Fruit fly (Drosophila melanogaster) whole organism, embryonic: ENCODE measurements around the gene Cand1.

Experiments
- BtbVII ChIP-seq: fragments of 200-800 bp; sonication (Bioruptor generic); optimal IDR thresholded peaks from 3 replicates; lab custom pipeline; 2017; ENCODE audit warnings: missing biosample characterization, mild to moderate bottlenecking, missing genetic modification characterization
- CG11695 ChIP-seq: fragments of 200-800 bp; sonication (Bioruptor generic); IDR thresholded peaks from 3 replicates; pipeline ENCODE4 v1.3.6; 2022; ENCODE audit warnings: missing biosample characterization, missing genetic modification characterization
- CG11696 ChIP-seq: fragments of 200-800 bp; sonication (Bioruptor generic); IDR thresholded peaks from 2 replicates; pipeline ENCODE4 v1.3.6; 2022; ENCODE audit warnings: missing biosample characterization, missing genetic modification characterization
- CG11723 ChIP-seq: fragments of 200-800 bp; sonication (Bioruptor generic); optimal IDR thresholded peaks from 2 replicates; lab custom pipeline; 2017; ENCODE audit warnings: missing biosample characterization, mild to moderate bottlenecking, missing genetic modification characterization
- CG12104 ChIP-seq: fragments of 200-800 bp; sonication (Bioruptor generic); optimal IDR thresholded peaks from 3 replicates; lab custom pipeline; 2016; ENCODE audit warnings: missing biosample characterization, missing genetic modification characterization
- CG14441 ChIP-seq: fragments of 200-800 bp; sonication (Bioruptor generic); IDR thresholded peaks from 2 replicates; pipeline ENCODE4 v1.3.6; 2022; ENCODE audit warnings: missing biosample characterization, missing genetic modification characterization
- CG17829 ChIP-seq: fragments of 200-800 bp; optimal IDR thresholded peaks from 2 replicates; lab custom pipeline; 2019; ENCODE audit warnings: missing biosample characterization, mild to moderate bottlenecking, missing genetic modification characterization, moderate library complexity
- CG2120 ChIP-seq: fragments of 200-800 bp; sonication (Bioruptor generic); optimal IDR thresholded peaks from 3 replicates; lab custom pipeline; 2016; ENCODE audit warnings: missing biosample characterization, missing genetic modification characterization
- CG2129 ChIP-seq: fragments of 200-800 bp; sonication (Bioruptor generic); IDR thresholded peaks from 2 replicates; pipeline ENCODE4 v1.3.6; 2022; ENCODE audit warnings: missing biosample characterization, missing genetic modification characterization; ENCODE audit not compliant: partially characterized antibody
- CG2678 ChIP-seq: fragments of 200-800 bp; sonication (Bioruptor generic); optimal IDR thresholded peaks from 3 replicates; lab custom pipeline; 2019; ENCODE audit warnings: missing biosample characterization, mild to moderate bottlenecking, missing genetic modification characterization, moderate library complexity
- CG2712 ChIP-seq: fragments of 200-800 bp; optimal IDR thresholded peaks from 3 replicates; lab custom pipeline; 2019; ENCODE audit warnings: missing biosample characterization, mild to moderate bottlenecking, missing genetic modification characterization, moderate library complexity
- CG3281 ChIP-seq: fragments of 200-800 bp; sonication (Bioruptor generic); optimal IDR thresholded peaks from 3 replicates; lab custom pipeline; 2017; ENCODE audit warnings: missing biosample characterization, mild to moderate bottlenecking, missing genetic modification characterization
- CG4404 ChIP-seq: fragments of 200-800 bp; sonication (Bioruptor generic); IDR thresholded peaks from 2 replicates; pipeline ENCODE4 v1.3.6; 2022; ENCODE audit warnings: missing biosample characterization, missing genetic modification characterization
- CG4617 ChIP-seq: fragments of 200-800 bp; sonication (Bioruptor generic); optimal IDR thresholded peaks from 3 replicates; lab custom pipeline; 2016; ENCODE audit warnings: missing biosample characterization, missing genetic modification characterization, borderline replicate concordance
- CG5245 ChIP-seq: fragments of 200-800 bp; sonication (Bioruptor generic); optimal IDR thresholded peaks from 3 replicates; lab custom pipeline; 2016; ENCODE audit warnings: missing biosample characterization, missing genetic modification characterization
- CG6854 ChIP-seq: fragments of 200-800 bp; sonication (Bioruptor generic); optimal IDR thresholded peaks from 3 replicates; lab custom pipeline; 2017; ENCODE audit warnings: missing biosample characterization, mild to moderate bottlenecking, missing genetic modification characterization
- CG7745 ChIP-seq: fragments of 200-800 bp; sonication (Bioruptor generic); optimal IDR thresholded peaks from 2 replicates; lab custom pipeline; 2018; ENCODE audit warnings: missing biosample characterization, mild to moderate bottlenecking, missing genetic modification characterization, moderate library complexity
- CG7839 ChIP-seq: fragments of 200-800 bp; sonication (Bioruptor generic); optimal IDR thresholded peaks from 3 replicates; lab custom pipeline; 2018; ENCODE audit warnings: missing biosample characterization, mild to moderate bottlenecking, missing genetic modification characterization, moderate library complexity
- CG9437 ChIP-seq: fragments of 200-800 bp; sonication (Bioruptor generic); optimal IDR thresholded peaks from 2 replicates; lab custom pipeline; 2018; ENCODE audit warnings: missing biosample characterization, mild to moderate bottlenecking, missing genetic modification characterization
- Dad ChIP-seq: fragments of 200-800 bp; sonication (Bioruptor generic); optimal IDR thresholded peaks from 3 replicates; lab custom pipeline; 2016; ENCODE audit warnings: missing biosample characterization, missing genetic modification characterization
- HmgD ChIP-seq: fragments of 200-800 bp; sonication (Bioruptor generic); optimal IDR thresholded peaks from 3 replicates; lab custom pipeline; 2016; ENCODE audit warnings: missing biosample characterization, missing genetic modification characterization
- Hsf ChIP-seq: fragments of 200-800 bp; sonication (Bioruptor generic); optimal IDR thresholded peaks from 3 replicates; lab custom pipeline; 2016; ENCODE audit warnings: missing biosample characterization, missing genetic modification characterization
- MESR4 ChIP-seq: fragments of 200-800 bp; sonication (Bioruptor generic); optimal IDR thresholded peaks from 2 replicates; lab custom pipeline; 2018; ENCODE audit warnings: missing biosample characterization, mild to moderate bottlenecking, missing genetic modification characterization, moderate library complexity
- NfI ChIP-seq: fragments of 200-800 bp; sonication (Bioruptor generic); optimal IDR thresholded peaks from 3 replicates; lab custom pipeline; 2018; ENCODE audit warnings: missing biosample characterization, mild to moderate bottlenecking, missing genetic modification characterization, moderate library complexity
- Rfx ChIP-seq: fragments of 200-800 bp; sonication (Bioruptor generic); IDR thresholded peaks from 2 replicates; pipeline ENCODE4 v1.3.6; 2022; ENCODE audit warnings: missing biosample characterization, missing genetic modification characterization
- Side ChIP-seq: fragments of 200-800 bp; sonication (Bioruptor generic); optimal IDR thresholded peaks from 2 replicates; lab custom pipeline; 2016; ENCODE audit warnings: missing biosample characterization, missing genetic modification characterization
- Sry-δ ChIP-seq: fragments of 200-800 bp; sonication (Bioruptor generic); optimal IDR thresholded peaks from 2 replicates; lab custom pipeline; 2016; ENCODE audit warnings: missing biosample characterization, missing genetic modification characterization
- Ssrp ChIP-seq: fragments of 200-800 bp; sonication (Bioruptor generic); optimal IDR thresholded peaks from 2 replicates; lab custom pipeline; 2018; ENCODE audit warnings: missing biosample characterization, mild to moderate bottlenecking, missing genetic modification characterization, moderate library complexity
- Stat92E ChIP-seq, 3 experiments: fragments of >200 bp in 2 of 3; fragments of 200-800 bp in 1 of 3; sonication (Bioruptor generic) in 1 of 3; optimal IDR thresholded peaks; 2 replicates each; lab custom pipeline; 2017 to 2019; ENCODE audit warnings: missing biosample characterization in 3 of 3, missing genetic modification characterization in 3 of 3, mild to moderate bottlenecking in 1 of 3, moderate library complexity in 1 of 3
- Taf1 ChIP-seq: fragments of 200-800 bp; sonication (Bioruptor generic); IDR thresholded peaks from 2 replicates; pipeline ENCODE4 v1.3.6; 2022; ENCODE audit warnings: missing biosample characterization, missing genetic modification characterization
- Tbp ChIP-seq: fragments of >200 bp; optimal IDR thresholded peaks from 2 replicates; lab custom pipeline; 2018; ENCODE audit warnings: missing biosample characterization, missing genetic modification characterization
- Xrp1 ChIP-seq: fragments of 200-800 bp; sonication (Bioruptor generic); IDR thresholded peaks from 2 replicates; pipeline ENCODE4 v1.3.6; 2022; ENCODE audit warnings: missing biosample characterization, missing genetic modification characterization
- al ChIP-seq: fragments of 200-800 bp; sonication (Bioruptor generic); IDR thresholded peaks from 2 replicates; pipeline ENCODE4 v1.3.6; 2022; ENCODE audit warnings: missing biosample characterization, missing genetic modification characterization
- chn ChIP-seq: fragments of 200-800 bp; sonication (Bioruptor generic); optimal IDR thresholded peaks from 2 replicates; lab custom pipeline; 2016; ENCODE audit warnings: missing biosample characterization, missing genetic modification characterization
- dan ChIP-seq: fragments of 200-800 bp; sonication (Bioruptor generic); IDR thresholded peaks from 2 replicates; pipeline ENCODE4 v1.3.6; 2022; ENCODE audit warnings: missing biosample characterization, missing genetic modification characterization
- dm ChIP-seq: fragments of 200-800 bp; sonication (Bioruptor generic); optimal IDR thresholded peaks from 3 replicates; lab custom pipeline; 2016; ENCODE audit warnings: missing biosample characterization, missing genetic modification characterization
- fd3F ChIP-seq: fragments of 200-800 bp; sonication (Bioruptor generic); optimal IDR thresholded peaks from 2 replicates; lab custom pipeline; 2018; ENCODE audit warnings: missing biosample characterization, mild to moderate bottlenecking, missing genetic modification characterization, moderate library complexity
- kah ChIP-seq: fragments of 200-800 bp; sonication (Bioruptor generic); optimal IDR thresholded peaks from 2 replicates; lab custom pipeline; 2018; ENCODE audit warnings: missing biosample characterization, mild to moderate bottlenecking, missing genetic modification characterization
- ken ChIP-seq: fragments of 200-800 bp; sonication (Bioruptor generic); IDR thresholded peaks from 3 replicates; pipeline ENCODE4 v1.3.6; 2022; ENCODE audit warnings: missing biosample characterization, missing genetic modification characterization
- lbe ChIP-seq: fragments of 200-800 bp; sonication (Bioruptor generic); optimal IDR thresholded peaks from 2 replicates; lab custom pipeline; 2016; ENCODE audit warnings: missing biosample characterization, mild to moderate bottlenecking, missing genetic modification characterization
- lilli ChIP-seq: fragments of 200-800 bp; sonication (Bioruptor generic); optimal IDR thresholded peaks from 3 replicates; lab custom pipeline; 2016; ENCODE audit warnings: missing biosample characterization, missing genetic modification characterization
- mam ChIP-seq: fragments of 200-800 bp; sonication (Bioruptor generic); optimal IDR thresholded peaks from 3 replicates; lab custom pipeline; 2016; ENCODE audit warnings: missing biosample characterization, missing genetic modification characterization
- mld ChIP-seq: fragments of 200-800 bp; sonication (Bioruptor generic); IDR thresholded peaks from 3 replicates; pipeline ENCODE4 v1.3.6; 2022; ENCODE audit warnings: missing biosample characterization, missing genetic modification characterization; ENCODE audit not compliant: partially characterized antibody
- nmo ChIP-seq: fragments of 200-800 bp; sonication (Bioruptor generic); optimal IDR thresholded peaks from 2 replicates; lab custom pipeline; 2018; ENCODE audit warnings: missing biosample characterization, mild to moderate bottlenecking, missing genetic modification characterization, moderate library complexity
- pho ChIP-seq: fragments of 200-800 bp; sonication (Bioruptor generic); optimal IDR thresholded peaks from 2 replicates; lab custom pipeline; 2016; ENCODE audit warnings: missing biosample characterization, missing genetic modification characterization
- salm ChIP-seq: fragments of 200-800 bp; sonication (Bioruptor generic); optimal IDR thresholded peaks from 2 replicates; lab custom pipeline; 2018; ENCODE audit warnings: missing biosample characterization, mild to moderate bottlenecking, missing genetic modification characterization
- stc ChIP-seq: fragments of 200-800 bp; sonication (Bioruptor generic); IDR thresholded peaks from 2 replicates; pipeline ENCODE4 v1.3.6; 2022; ENCODE audit warnings: missing biosample characterization, missing genetic modification characterization
- tgo ChIP-seq: fragments of 200-800 bp; sonication (Bioruptor generic); IDR thresholded peaks from 3 replicates; pipeline ENCODE4 v1.3.6; 2022; ENCODE audit warnings: missing biosample characterization, missing genetic modification characterization
- vvl ChIP-seq: fragments of 200-800 bp; sonication (Bioruptor generic); IDR thresholded peaks from 2 replicates; pipeline ENCODE4 v1.3.6; 2022; ENCODE audit warnings: missing biosample characterization, missing genetic modification characterization
- wek ChIP-seq: fragments of 200-800 bp; sonication (Bioruptor generic); optimal IDR thresholded peaks from 3 replicates; lab custom pipeline; 2018; ENCODE audit warnings: missing biosample characterization, mild to moderate bottlenecking, missing genetic modification characterization, moderate library complexity

The Cand1 gene

DNA sequence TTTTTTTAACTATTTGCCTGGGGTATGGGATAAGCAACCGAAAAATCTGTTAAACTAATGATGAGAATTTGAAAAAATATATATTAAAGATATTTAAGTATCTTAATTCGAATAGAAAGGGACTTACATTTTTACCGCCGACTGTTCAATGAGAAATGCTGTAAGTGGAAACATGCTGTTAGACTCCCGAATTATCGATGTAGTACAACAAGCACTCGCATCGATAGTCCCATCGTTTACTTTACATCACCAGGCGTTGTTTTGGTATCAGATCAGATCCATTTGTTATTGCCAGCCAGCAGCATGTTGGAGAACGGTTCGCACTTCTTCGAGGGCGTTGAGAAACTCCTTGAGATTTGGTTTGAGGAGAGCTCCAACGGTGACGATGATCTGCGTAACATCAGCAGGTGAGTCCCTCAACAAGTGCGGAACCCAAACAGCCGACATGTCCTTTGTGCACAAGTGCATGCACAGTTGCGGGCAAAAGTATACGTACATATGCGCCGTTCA is 23.2 kb downstream of the Cand1 start, which contains the start of gene SamDC (continued):
- peak; percentile 52 for TF ChIP-seq lilli (GFP tag; lab: Kevin White, UChicago)
- TF ChIP-seq CG7839 (tag; lab: Kevin White, UChicago) = peak; percentile 52
- TF ChIP-seq BtbVII (GFP tag; lab: Kevin White, UChicago) = peak; percentile 36
- peak; percentile 75 for TF ChIP-seq vvl (GFP tag; lab: Robert Waterston, UW)
- TF ChIP-seq Tbp (GFP tag; lab: Kevin White, UChicago) = no peak
- peak; percentile 5 for TF ChIP-seq Dad (GFP tag; lab: Kevin White, UChicago)
- peak; percentile 90 for TF ChIP-seq CG11696
- TF ChIP-seq wek (GFP tag; lab: Kevin White, UChicago) = peak; percentile 13
- TF ChIP-seq Taf1 = 0 out of 2 replicates have a peak, but pooled peaks have one; percentile 15
- peak; percentile 42 for TF ChIP-seq CG4617 (GFP tag; lab: Kevin White, UChicago)
- peak; percentile 14 for TF ChIP-seq CG5245 (GFP tag; lab: Kevin White, UChicago)
- no peak for TF ChIP-seq ken (GFP tag; lab: Robert Waterston, UW)
- peak; percentile 26 for TF ChIP-seq CG3281 (GFP tag; lab: Kevin White, UChicago)
- TF ChIP-seq mld (GFP tag; lab: Robert Waterston, UW) = peak; percentile 85
- peak; percentile 14 for TF ChIP-seq salm (tag; lab: Kevin White, UChicago)
- TF ChIP-seq CG2129 (GFP tag; lab: Robert Waterston, UW) = peak; percentile 57; the same call in 1 of the 2 replicates
- peak; percentile 13 for TF ChIP-seq lbe (GFP tag; lab: Kevin White, UChicago)
- TF ChIP-seq Sry-δ (GFP tag; lab: Kevin White, UChicago) = peak; percentile 92
- peak; percentile 54 for TF ChIP-seq mam (GFP tag; lab: Kevin White, UChicago)
- TF ChIP-seq NfI (GFP tag; lab: Kevin White, UChicago) = peak; percentile 46
- TF ChIP-seq al (GFP tag; lab: Robert Waterston, UW) = 0 out of 2 replicates have a peak, but pooled peaks have one; percentile 21
- TF ChIP-seq fd3F (GFP tag; lab: Kevin White, UChicago) = peak; percentile 25
- TF ChIP-seq CG2712 (tag; lab: Kevin White, UChicago) = peak; percentile 53
- no peak for TF ChIP-seq kah
- peak; percentile 37 for TF ChIP-seq CG2120
- TF ChIP-seq Stat92E (GFP tag; optimal IDR thresholded peaks at IDR 0.05; lab: Kevin White, UChicago) = peak in 2 of 3 experiments; percentile 12 to 85
- peak; percentile 65 for TF ChIP-seq dm (GFP tag; lab: Kevin White, UChicago)
- peak; percentile 46 for TF ChIP-seq nmo
- TF ChIP-seq CG14441 (GFP tag; lab: Robert Waterston, UW) = peak; percentile 5; the same call in 1 of the 2 replicates
- peak; percentile 47 for TF ChIP-seq Side (GFP tag; lab: Kevin White, UChicago)
- peak; percentile 33 for TF ChIP-seq CG6854
- peak; percentile 36 for TF ChIP-seq Hsf (GFP tag; lab: Kevin White, UChicago)
- peak; percentile 69 for TF ChIP-seq Rfx (GFP tag; lab: Robert Waterston, UW)
- peak; percentile 88 for TF ChIP-seq MESR4 (GFP tag; lab: Kevin White, UChicago)
- peak; percentile 1 for TF ChIP-seq CG11723 (GFP tag; lab: Kevin White, UChicago)
- TF ChIP-seq pho = peak; percentile 46
- peak; percentile 57 for TF ChIP-seq Ssrp (tag; lab: Kevin White, UChicago)
- 0 out of 3 replicates have a peak, but pooled peaks have one; percentile 39 for TF ChIP-seq CG11695 (GFP tag; lab: Robert Waterston, UW)
- TF ChIP-seq CG9437 (GFP tag; lab: Kevin White, UChicago) = peak; percentile 25
- peak; percentile 33 for TF ChIP-seq CG2678
- peak; percentile 32; the same call in 1 of the 2 replicates for TF ChIP-seq Xrp1 (GFP tag; lab: Robert Waterston, UW)
- no peak for TF ChIP-seq dan (GFP tag; lab: Robert Waterston, UW)
- TF ChIP-seq CG17829 (tag; lab: Kevin White, UChicago) = peak; percentile 37
- peak; percentile 27 for TF ChIP-seq HmgD (GFP tag; lab: Kevin White, UChicago)
- TF ChIP-seq CG4404 (GFP tag; lab: Robert Waterston, UW) = no peak
- no peak; the same call in 1 of the 3 replicates for TF ChIP-seq tgo (GFP tag; lab: Robert Waterston, UW)
- peak; percentile 64; the same call in 1 of the 2 replicates for TF ChIP-seq stc (GFP tag; lab: Robert Waterston, UW)
- peak; percentile 10 for TF ChIP-seq chn (GFP tag; lab: Kevin White, UChicago)
- TF ChIP-seq CG7745 (tag; lab: Kevin White, UChicago) = peak; percentile 54
- TF ChIP-seq CG12104 = no peak
